Worm (Caenorhabditis elegans): ENCODE data around the gene txt-12.

DNA sequence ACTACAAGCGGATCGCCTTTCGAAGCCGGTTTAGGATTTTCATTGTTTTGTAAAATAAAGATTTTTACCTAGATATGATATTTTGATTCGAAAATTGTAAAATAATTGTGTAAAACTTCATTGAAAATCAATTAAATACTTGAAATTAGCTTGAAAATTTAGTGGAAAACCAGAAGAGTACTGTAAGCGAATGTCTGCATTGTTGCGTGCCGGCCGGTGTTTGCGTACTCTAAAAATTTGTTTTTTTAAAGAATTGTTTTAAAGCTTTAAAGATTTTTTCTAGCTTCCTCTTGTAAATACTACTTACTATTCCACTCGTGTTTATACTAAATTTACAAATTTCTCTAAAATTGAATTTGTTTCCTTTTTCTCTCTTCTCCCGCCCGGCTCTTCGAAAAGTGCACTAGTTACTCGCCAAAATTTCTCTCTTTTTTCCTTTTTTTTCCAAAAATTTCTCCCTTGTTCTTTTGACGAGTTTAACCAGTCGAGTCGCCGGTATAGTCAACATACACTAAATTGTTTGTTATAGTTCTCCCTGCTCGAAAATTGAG lies 23.3 kb upstream of the txt-12 start:
- TF ChIP-seq egl-27 (tag; optimal IDR thresholded peaks at IDR 0.05) (no peak), nhr-111 (GFP tag; optimal IDR thresholded peaks at IDR 0.05) (no peak), tag-97 (GFP tag; IDR thresholded peaks at IDR 0.05) (no peak)

Data from whole organism, L4 larva.